Fruit fly (Drosophila melanogaster) whole organism, embryonic: ENCODE results near the gene Cyp4ac1.

Experiments
- Awh ChIP-seq: fragments of 200-800 bp; sonication (Bioruptor generic); IDR thresholded peaks from 2 replicates; pipeline ENCODE4, ENCODE4 v1.3.6; 2022; ENCODE audit warnings: missing biosample characterization, missing genetic modification characterization
- CG10431 ChIP-seq: fragments of 200-800 bp; sonication (Bioruptor generic); optimal IDR thresholded peaks from 3 replicates; lab custom pipeline; 2018; ENCODE audit warnings: missing biosample characterization, mild to moderate bottlenecking, missing genetic modification characterization
- CG12391 ChIP-seq: fragments of 200-800 bp; sonication (Bioruptor generic); optimal IDR thresholded peaks from 3 replicates; lab custom pipeline; 2018; ENCODE audit warnings: missing biosample characterization, mild to moderate bottlenecking, missing genetic modification characterization, moderate library complexity
- CG13424 ChIP-seq: fragments of 200-800 bp; sonication (Bioruptor generic); optimal IDR thresholded peaks from 2 replicates; lab custom pipeline; 2019; ENCODE audit warnings: missing biosample characterization, mild to moderate bottlenecking, missing genetic modification characterization, moderate library complexity
- CG15479 ChIP-seq: fragments of 200-800 bp; sonication (Bioruptor generic); optimal IDR thresholded peaks from 3 replicates; lab custom pipeline; 2019; ENCODE audit warnings: missing biosample characterization, mild to moderate bottlenecking, missing genetic modification characterization, moderate library complexity
- CG15601 ChIP-seq: fragments of 200-800 bp; sonication (Bioruptor generic); optimal IDR thresholded peaks from 3 replicates; lab custom pipeline; 2019; ENCODE audit warnings: missing biosample characterization, mild to moderate bottlenecking, missing genetic modification characterization, moderate library complexity
- CG15696 ChIP-seq: fragments of 200-800 bp; sonication (Bioruptor generic); optimal IDR thresholded peaks from 2 replicates; lab custom pipeline; 2019; ENCODE audit warnings: missing biosample characterization, mild to moderate bottlenecking, missing genetic modification characterization, moderate library complexity
- CG1603 ChIP-seq: fragments of 200-800 bp; sonication (Bioruptor generic); optimal IDR thresholded peaks from 2 replicates; lab custom pipeline; 2019; ENCODE audit warnings: missing biosample characterization, mild to moderate bottlenecking, missing genetic modification characterization, moderate library complexity
- CG17385 ChIP-seq: fragments of 200-800 bp; sonication (Bioruptor generic); optimal IDR thresholded peaks from 3 replicates; lab custom pipeline; 2018; ENCODE audit warnings: missing biosample characterization, mild to moderate bottlenecking, missing genetic modification characterization
- CG17829 ChIP-seq: fragments of 200-800 bp; optimal IDR thresholded peaks from 2 replicates; lab custom pipeline; 2019; ENCODE audit warnings: missing biosample characterization, mild to moderate bottlenecking, missing genetic modification characterization, moderate library complexity
- CG18011 ChIP-seq: fragments of 200-800 bp; sonication (Bioruptor generic); optimal IDR thresholded peaks from 2 replicates; lab custom pipeline; 2017; ENCODE audit warnings: missing biosample characterization, missing genetic modification characterization, mild to moderate bottlenecking, moderate library complexity, missing genotype
- CG1832 ChIP-seq: fragments of 200-800 bp; sonication (Bioruptor generic); optimal IDR thresholded peaks from 2 replicates; lab custom pipeline; 2017; ENCODE audit warnings: missing biosample characterization, mild to moderate bottlenecking, missing genetic modification characterization, inconsistent platforms
- CG18599 ChIP-seq: fragments of 200-800 bp; sonication (Bioruptor generic); optimal IDR thresholded peaks from 3 replicates; lab custom pipeline; 2017; ENCODE audit warnings: missing biosample characterization, missing genetic modification characterization, mild to moderate bottlenecking, moderate library complexity, missing genetic modification reagents
- CG32772 ChIP-seq: fragments of 200-800 bp; sonication (Bioruptor generic); IDR thresholded peaks from 2 replicates; pipeline ENCODE4 v1.3.6; 2022; ENCODE audit warnings: missing biosample characterization, missing genetic modification characterization
- CG5245 ChIP-seq: fragments of 200-800 bp; sonication (Bioruptor generic); optimal IDR thresholded peaks from 3 replicates; lab custom pipeline; 2016; ENCODE audit warnings: missing biosample characterization, missing genetic modification characterization
- CG7928 ChIP-seq: fragments of 200-800 bp; sonication (Bioruptor generic); optimal IDR thresholded peaks from 2 replicates; lab custom pipeline; 2017; ENCODE audit warnings: missing biosample characterization, mild to moderate bottlenecking, missing genetic modification characterization
- CG7963 ChIP-seq: fragments of 200-800 bp; sonication (Bioruptor generic); IDR thresholded peaks from 3 replicates; pipeline ENCODE4 v1.3.6; 2022; ENCODE audit warnings: missing biosample characterization, missing genetic modification characterization; ENCODE audit not compliant: partially characterized antibody
- CG8089 ChIP-seq: fragments of 200-800 bp; sonication (Bioruptor generic); optimal IDR thresholded peaks from 3 replicates; lab custom pipeline; 2016; ENCODE audit warnings: missing biosample characterization, missing genetic modification characterization
- CG8765 ChIP-seq: fragments of 200-800 bp; sonication (Bioruptor generic); IDR thresholded peaks from 2 replicates; pipeline ENCODE4 v1.3.6; 2022; ENCODE audit warnings: missing biosample characterization, missing genetic modification characterization
- CG8924 ChIP-seq: fragments of 200-800 bp; optimal IDR thresholded peaks from 3 replicates; lab custom pipeline; 2019; ENCODE audit warnings: missing biosample characterization, mild to moderate bottlenecking, missing genetic modification characterization, moderate library complexity
- CrebB ChIP-seq: fragments of 200-800 bp; sonication (Bioruptor generic); optimal IDR thresholded peaks from 3 replicates; lab custom pipeline; 2018; ENCODE audit warnings: missing biosample characterization, mild to moderate bottlenecking, missing genetic modification characterization
- Dad ChIP-seq: fragments of 200-800 bp; sonication (Bioruptor generic); optimal IDR thresholded peaks from 3 replicates; lab custom pipeline; 2016; ENCODE audit warnings: missing biosample characterization, missing genetic modification characterization
- Eip74EF ChIP-seq, 2 experiments: fragments of 200-800 bp in 1 of 2; fragments of >200 bp in 1 of 2; sonication (Bioruptor generic) in 1 of 2; optimal IDR thresholded peaks; 2 replicates each; lab custom pipeline; 2017 to 2019; ENCODE audit warnings: missing biosample characterization in 2 of 2, missing genetic modification characterization in 2 of 2, mild to moderate bottlenecking in 1 of 2, moderate library complexity in 1 of 2
- Fer1 ChIP-seq: fragments of 200-800 bp; sonication (Bioruptor generic); optimal IDR thresholded peaks from 2 replicates; lab custom pipeline; 2017; ENCODE audit warnings: missing biosample characterization, mild to moderate bottlenecking, missing genetic modification characterization
- Hmr ChIP-seq: fragments of 200-800 bp; sonication (Bioruptor generic); optimal IDR thresholded peaks from 3 replicates; lab custom pipeline; 2017; ENCODE audit warnings: mild to moderate bottlenecking, missing biosample characterization, missing genetic modification reagents, missing genetic modification characterization
- Hr78 ChIP-seq, 2 experiments: fragments of 200-800 bp in 1 of 2; fragments of >200 bp in 1 of 2; sonication (Bioruptor generic) in 1 of 2; optimal IDR thresholded peaks; 2 replicates each; lab custom pipeline; 2017 to 2019; ENCODE audit warnings: missing biosample characterization in 2 of 2, missing genetic modification characterization in 2 of 2, mild to moderate bottlenecking in 1 of 2, moderate library complexity in 1 of 2
- NK7.1 ChIP-seq: fragments of 200-800 bp; sonication (Bioruptor generic); optimal IDR thresholded peaks from 3 replicates; lab custom pipeline; 2016; ENCODE audit warnings: missing biosample characterization, missing genetic modification characterization
- Nf-YB ChIP-seq: fragments of 200-800 bp; sonication (Bioruptor generic); optimal IDR thresholded peaks from 3 replicates; lab custom pipeline; 2019; ENCODE audit warnings: missing biosample characterization, mild to moderate bottlenecking, missing genetic modification characterization, moderate library complexity
- Opbp ChIP-seq: fragments of 200-800 bp; sonication (Bioruptor generic); IDR thresholded peaks from 3 replicates; pipeline ENCODE4 v1.3.6; 2022; ENCODE audit warnings: missing biosample characterization, missing genetic modification characterization; ENCODE audit not compliant: partially characterized antibody
- Side ChIP-seq: fragments of 200-800 bp; sonication (Bioruptor generic); optimal IDR thresholded peaks from 2 replicates; lab custom pipeline; 2016; ENCODE audit warnings: missing biosample characterization, missing genetic modification characterization
- Ssrp ChIP-seq: fragments of 200-800 bp; sonication (Bioruptor generic); optimal IDR thresholded peaks from 2 replicates; lab custom pipeline; 2018; ENCODE audit warnings: missing biosample characterization, mild to moderate bottlenecking, missing genetic modification characterization, moderate library complexity
- Usf ChIP-seq: fragments of 200-800 bp; sonication (Bioruptor generic); optimal IDR thresholded peaks from 2 replicates; lab custom pipeline; 2017; ENCODE audit warnings: missing genotype, missing biosample characterization, missing genetic modification characterization
- Xbp1 ChIP-seq: fragments of 200-800 bp; sonication (Bioruptor generic); optimal IDR thresholded peaks from 3 replicates; lab custom pipeline; 2016; ENCODE audit warnings: missing biosample characterization, mild to moderate bottlenecking, missing genetic modification characterization
- Xrp1 ChIP-seq: fragments of 200-800 bp; sonication (Bioruptor generic); IDR thresholded peaks from 2 replicates; pipeline ENCODE4 v1.3.6; 2022; ENCODE audit warnings: missing biosample characterization, missing genetic modification characterization
- bsh ChIP-seq, 2 experiments: fragments of 200-800 bp; sonication (Bioruptor generic); optimal IDR thresholded peaks; 2 replicates each; lab custom pipeline; 2017 to 2018; ENCODE audit warnings: mild to moderate bottlenecking in 2 of 2, missing biosample characterization in 2 of 2, missing genetic modification characterization in 2 of 2, moderate library complexity in 1 of 2
- crc ChIP-seq: fragments of 200-800 bp; sonication (Bioruptor generic); optimal IDR thresholded peaks from 2 replicates; lab custom pipeline; 2016; ENCODE audit warnings: missing biosample characterization, missing genetic modification characterization
- fd96Cb ChIP-seq: fragments of 200-800 bp; sonication (Bioruptor generic); optimal IDR thresholded peaks from 2 replicates; lab custom pipeline; 2018; ENCODE audit warnings: missing biosample characterization, mild to moderate bottlenecking, missing genetic modification characterization, moderate library complexity
- grn ChIP-seq: fragments of 200-800 bp; sonication (Bioruptor generic); optimal IDR thresholded peaks from 3 replicates; lab custom pipeline; 2017; ENCODE audit warnings: missing biosample characterization, missing genetic modification characterization
- gro ChIP-seq: fragments of 200-800 bp; sonication (Bioruptor generic); optimal IDR thresholded peaks from 2 replicates; lab custom pipeline; 2016; ENCODE audit warnings: missing biosample characterization, missing genetic modification characterization
- kay ChIP-seq: fragments of 200-800 bp; sonication (Bioruptor generic); optimal IDR thresholded peaks from 2 replicates; lab custom pipeline; 2016; ENCODE audit warnings: missing biosample characterization, missing genetic modification characterization
- peb ChIP-seq: fragments of 200-800 bp; sonication (Bioruptor generic); IDR thresholded peaks from 2 replicates; pipeline ENCODE4 v1.3.6; 2022; ENCODE audit warnings: missing biosample characterization, missing genetic modification characterization
- phol ChIP-seq: fragments of 200-800 bp; sonication (Bioruptor generic); optimal IDR thresholded peaks from 3 replicates; lab custom pipeline; 2018; ENCODE audit warnings: missing biosample characterization, mild to moderate bottlenecking, missing genetic modification characterization, moderate library complexity
- pnt ChIP-seq: fragments of 200-800 bp; sonication (Bioruptor generic); optimal IDR thresholded peaks from 3 replicates; lab custom pipeline; 2016; ENCODE audit warnings: missing biosample characterization, missing genetic modification characterization
- pzg ChIP-seq: fragments of 200-800 bp; sonication (Bioruptor generic); optimal IDR thresholded peaks from 3 replicates; lab custom pipeline; 2018; ENCODE audit warnings: missing biosample characterization, mild to moderate bottlenecking, missing genetic modification characterization, moderate library complexity
- tio ChIP-seq: fragments of 200-800 bp; sonication (Bioruptor generic); optimal IDR thresholded peaks from 2 replicates; lab custom pipeline; 2017; ENCODE audit warnings: missing biosample characterization, missing genetic modification characterization, inconsistent platforms
- tna ChIP-seq: fragments of 200-800 bp; sonication (Bioruptor generic); IDR thresholded peaks from 2 replicates; pipeline ENCODE4 v1.3.6; 2022; ENCODE audit warnings: missing biosample characterization, missing genetic modification characterization; ENCODE audit not compliant: partially characterized antibody
- tx ChIP-seq: fragments of 200-800 bp; sonication (Bioruptor generic); optimal IDR thresholded peaks from 2 replicates; lab custom pipeline; 2016; ENCODE audit warnings: missing biosample characterization, missing genetic modification characterization
- zf30C ChIP-seq: fragments of 200-800 bp; sonication (Bioruptor generic); optimal IDR thresholded peaks from 3 replicates; lab custom pipeline; 2018; ENCODE audit warnings: missing biosample characterization, mild to moderate bottlenecking, missing genetic modification characterization

The Cyp4ac1 gene

dm6 chr2L:5261223-5261984 is 2.4 kb upstream of the Cyp4ac1 start (continued):
- peak; percentile 56 for TF ChIP-seq CG1603
- TF ChIP-seq pzg (GFP tag; lab: Kevin White, UChicago) = no peak
- no peak for TF ChIP-seq CG5245 (GFP tag; lab: Kevin White, UChicago)
- no peak for TF ChIP-seq Fer1 (GFP tag; lab: Kevin White, UChicago)
- no peak for TF ChIP-seq CrebB (tag; lab: Kevin White, UChicago)
- TF ChIP-seq CG1832 (GFP tag; lab: Kevin White, UChicago) = no peak
- TF ChIP-seq CG15696 (tag; lab: Kevin White, UChicago) = peak; percentile 11
- peak; percentile 13 for TF ChIP-seq pnt
- peak; percentile 27 for TF ChIP-seq CG15601
- TF ChIP-seq CG17829 = peak; percentile 30
- no peak for TF ChIP-seq CG7928 (GFP tag; lab: Kevin White, UChicago)
- TF ChIP-seq CG10431 = no peak
- no peak for TF ChIP-seq grn
- TF ChIP-seq tna = no peak
- TF ChIP-seq crc (GFP tag; lab: Kevin White, UChicago) = no peak
- no peak for TF ChIP-seq CG17385
- no peak for TF ChIP-seq NK7.1 (GFP tag; lab: Kevin White, UChicago)
- peak; percentile 19 for TF ChIP-seq CG8924 (tag; lab: Kevin White, UChicago)
- no peak for TF ChIP-seq CG7963
- peak; percentile 28 for TF ChIP-seq Xbp1 (GFP tag; lab: Kevin White, UChicago)
- TF ChIP-seq Usf = no peak
- no peak for TF ChIP-seq Hmr (GFP tag; lab: Kevin White, UChicago)
- no peak for TF ChIP-seq tx (GFP tag; lab: Kevin White, UChicago)
- no peak for TF ChIP-seq CG8765
- TF ChIP-seq tio = no peak
- no peak for TF ChIP-seq Nf-YB (GFP tag; lab: Kevin White, UChicago)
- peak; percentile 18 for TF ChIP-seq CG12391 (tag; lab: Kevin White, UChicago)
- peak; percentile 38 for TF ChIP-seq Ssrp (tag; lab: Kevin White, UChicago)
- TF ChIP-seq gro (GFP tag; lab: Kevin White, UChicago) = no peak
- peak; percentile 16 for TF ChIP-seq fd96Cb (tag; lab: Kevin White, UChicago)
- no peak for TF ChIP-seq peb (GFP tag; lab: Robert Waterston, UW)
- no peak for TF ChIP-seq CG8089
- TF ChIP-seq Hr78 (GFP tag; optimal IDR thresholded peaks at IDR 0.05; lab: Kevin White, UChicago) = no peak
- TF ChIP-seq CG15479 (GFP tag; lab: Kevin White, UChicago) = no peak
- peak; percentile 53 for TF ChIP-seq phol (tag; lab: Kevin White, UChicago)
- no peak for TF ChIP-seq kay (GFP tag; lab: Kevin White, UChicago)
- TF ChIP-seq Side = peak; percentile 0
- TF ChIP-seq zf30C (GFP tag; lab: Kevin White, UChicago) = no peak
- TF ChIP-seq Awh = no peak
- TF ChIP-seq CG18599 (GFP tag; lab: Kevin White, UChicago) = peak; percentile 25
- TF ChIP-seq Xrp1 (GFP tag; lab: Robert Waterston, UW) = peak; percentile 64; the same call in 1 of the 2 replicates
- peak; percentile 66 to 75 for TF ChIP-seq bsh (GFP tag; optimal IDR thresholded peaks at IDR 0.05; lab: Kevin White, UChicago)
- TF ChIP-seq Dad (GFP tag; lab: Kevin White, UChicago) = no peak
- TF ChIP-seq CG32772 (GFP tag; lab: Robert Waterston, UW) = peak; percentile 39; the same call in 1 of the 2 replicates
- no peak for TF ChIP-seq CG18011
- TF ChIP-seq Opbp (GFP tag; lab: Robert Waterston, UW) = no peak
- no peak for TF ChIP-seq Eip74EF (GFP tag; optimal IDR thresholded peaks at IDR 0.05; lab: Kevin White, UChicago)
- TF ChIP-seq CG13424 (tag; lab: Kevin White, UChicago) = no peak
